Fruit fly (Drosophila melanogaster) whole organism, embryonic: ENCODE measurements around the gene CG14105.

Experiments
- ATbp ChIP-seq: fragments of 200-800 bp; sonication (Bioruptor generic); optimal IDR thresholded peaks from 2 replicates; lab custom pipeline; 2017; ENCODE audit warnings: missing biosample characterization, mild to moderate bottlenecking, missing genetic modification characterization, missing genetic modification reagents
- CG12659 ChIP-seq: fragments of 200-800 bp; sonication (Bioruptor generic); optimal IDR thresholded peaks from 3 replicates; lab custom pipeline; 2017; ENCODE audit warnings: mild to moderate bottlenecking, missing biosample characterization, missing genetic modification reagents, missing genetic modification characterization
- CG12942 ChIP-seq: fragments of 200-800 bp; sonication (Bioruptor generic); optimal IDR thresholded peaks from 3 replicates; lab custom pipeline; 2016; ENCODE audit warnings: missing biosample characterization, missing genetic modification characterization
- CG15479 ChIP-seq: fragments of 200-800 bp; sonication (Bioruptor generic); optimal IDR thresholded peaks from 3 replicates; lab custom pipeline; 2019; ENCODE audit warnings: missing biosample characterization, mild to moderate bottlenecking, missing genetic modification characterization, moderate library complexity
- CG1603 ChIP-seq: fragments of 200-800 bp; sonication (Bioruptor generic); optimal IDR thresholded peaks from 2 replicates; lab custom pipeline; 2019; ENCODE audit warnings: missing biosample characterization, mild to moderate bottlenecking, missing genetic modification characterization, moderate library complexity
- CG16813 ChIP-seq: fragments of 200-800 bp; sonication (Bioruptor generic); IDR thresholded peaks from 3 replicates; pipeline ENCODE4 v1.3.6; 2022; ENCODE audit warnings: missing biosample characterization, missing genetic modification characterization; ENCODE audit not compliant: partially characterized antibody
- CG16815 ChIP-seq: fragments of 200-800 bp; sonication (Bioruptor generic); optimal IDR thresholded peaks from 3 replicates; lab custom pipeline; 2017; ENCODE audit warnings: missing biosample characterization, mild to moderate bottlenecking, missing genetic modification characterization
- CG17829 ChIP-seq: fragments of 200-800 bp; optimal IDR thresholded peaks from 2 replicates; lab custom pipeline; 2019; ENCODE audit warnings: missing biosample characterization, mild to moderate bottlenecking, missing genetic modification characterization, moderate library complexity
- CG18262 ChIP-seq: fragments of 200-800 bp; optimal IDR thresholded peaks from 3 replicates; lab custom pipeline; 2019; ENCODE audit warnings: missing biosample characterization, mild to moderate bottlenecking, missing genetic modification characterization, moderate library complexity
- CG3407 ChIP-seq: fragments of 200-800 bp; sonication (Bioruptor generic); optimal IDR thresholded peaks from 2 replicates; lab custom pipeline; 2018; ENCODE audit warnings: missing biosample characterization, mild to moderate bottlenecking, missing genetic modification characterization
- CG5180 ChIP-seq: fragments of 200-800 bp; sonication (Bioruptor generic); optimal IDR thresholded peaks from 3 replicates; lab custom pipeline; 2017; ENCODE audit warnings: missing biosample characterization, missing genetic modification characterization, mild to moderate bottlenecking, moderate library complexity, missing genetic modification reagents
- CG8388 ChIP-seq: fragments of 200-800 bp; sonication (Bioruptor generic); optimal IDR thresholded peaks from 2 replicates; lab custom pipeline; 2019; ENCODE audit warnings: missing biosample characterization, mild to moderate bottlenecking, missing genetic modification characterization, moderate library complexity
- Chrac-16 ChIP-seq: fragments of 200-800 bp; sonication (Bioruptor generic); optimal IDR thresholded peaks from 3 replicates; lab custom pipeline; 2016; ENCODE audit warnings: missing biosample characterization, missing genetic modification characterization
- CkIIα-i1 ChIP-seq: fragments of 200-800 bp; sonication (Bioruptor generic); IDR thresholded peaks from 2 replicates; pipeline ENCODE4 v1.3.6; 2022; ENCODE audit warnings: missing biosample characterization, missing genetic modification characterization
- Deaf1 ChIP-seq: fragments of 200-800 bp; optimal IDR thresholded peaks from 3 replicates; lab custom pipeline; 2019; ENCODE audit warnings: missing biosample characterization, mild to moderate bottlenecking, missing genetic modification characterization, moderate library complexity
- Ets65A ChIP-seq: fragments of 200-800 bp; sonication (Bioruptor generic); peaks from one replicate; lab custom pipeline; 2016; ENCODE audit warnings: missing biosample characterization, missing genetic modification characterization
- Jarid2 ChIP-seq: fragments of 200-800 bp; sonication (Bioruptor generic); optimal IDR thresholded peaks from 3 replicates; lab custom pipeline; 2017; ENCODE audit warnings: mild to moderate bottlenecking, missing biosample characterization, missing genetic modification reagents, missing genetic modification characterization
- Max ChIP-seq: fragments of 200-800 bp; sonication (Bioruptor generic); optimal IDR thresholded peaks from 2 replicates; lab custom pipeline; 2016; ENCODE audit warnings: missing biosample characterization, mild to moderate bottlenecking, missing genetic modification characterization
- Med ChIP-seq: fragments of 200-800 bp; sonication (Bioruptor generic); peaks from one replicate; lab custom pipeline; 2016; ENCODE audit warnings: missing biosample characterization, missing genetic modification characterization, mild to moderate bottlenecking, inconsistent platforms, moderate library complexity
- Meics ChIP-seq: fragments of 200-800 bp; sonication (Bioruptor generic); optimal IDR thresholded peaks from 2 replicates; lab custom pipeline; 2017; ENCODE audit warnings: missing biosample characterization, mild to moderate bottlenecking, missing genetic modification characterization
- NFAT ChIP-seq: fragments of 200-800 bp; sonication (Bioruptor generic); IDR thresholded peaks from 2 replicates; pipeline ENCODE4 v1.3.6; 2022; ENCODE audit warnings: missing biosample characterization, missing genetic modification characterization
- Nf-YB ChIP-seq: fragments of 200-800 bp; sonication (Bioruptor generic); optimal IDR thresholded peaks from 3 replicates; lab custom pipeline; 2019; ENCODE audit warnings: missing biosample characterization, mild to moderate bottlenecking, missing genetic modification characterization, moderate library complexity
- Nf-YC ChIP-seq: fragments of 200-800 bp; optimal IDR thresholded peaks from 3 replicates; lab custom pipeline; 2019; ENCODE audit warnings: missing biosample characterization, mild to moderate bottlenecking, missing genetic modification characterization, moderate library complexity
- Sry-δ ChIP-seq: fragments of 200-800 bp; sonication (Bioruptor generic); optimal IDR thresholded peaks from 2 replicates; lab custom pipeline; 2016; ENCODE audit warnings: missing biosample characterization, missing genetic modification characterization
- Trl ChIP-seq, 3 experiments: fragments of >200 bp in 2 of 3; fragments of 200-800 bp in 1 of 3; sonication (Bioruptor generic) in 1 of 3; optimal IDR thresholded peaks; 2 replicates in 1 of 3; 3 replicates in 2 of 3; lab custom pipeline; 2016 to 2017; ENCODE audit warnings: missing biosample characterization in 1 of 3, missing genetic modification characterization in 1 of 3
- al ChIP-seq: fragments of 200-800 bp; sonication (Bioruptor generic); IDR thresholded peaks from 2 replicates; pipeline ENCODE4 v1.3.6; 2022; ENCODE audit warnings: missing biosample characterization, missing genetic modification characterization
- ap ChIP-seq: fragments of 200-800 bp; sonication (Bioruptor generic); IDR thresholded peaks from 2 replicates; pipeline ENCODE4 v1.3.6; 2022; ENCODE audit warnings: missing biosample characterization, missing genetic modification characterization
- az2 ChIP-seq: fragments of 200-800 bp; sonication (Bioruptor generic); optimal IDR thresholded peaks from 3 replicates; lab custom pipeline; 2016; ENCODE audit warnings: missing biosample characterization, missing genetic modification characterization
- btn ChIP-seq: fragments of 200-800 bp; sonication (Bioruptor generic); optimal IDR thresholded peaks from 2 replicates; lab custom pipeline; 2016; ENCODE audit warnings: missing biosample characterization, missing genetic modification characterization
- cg ChIP-seq: fragments of 200-800 bp; sonication (Bioruptor generic); optimal IDR thresholded peaks from 3 replicates; lab custom pipeline; 2019; ENCODE audit warnings: missing biosample characterization, mild to moderate bottlenecking, missing genetic modification characterization, moderate library complexity
- croc ChIP-seq: fragments of 200-800 bp; sonication (Bioruptor generic); conservative IDR thresholded peaks from 3 replicates; pipeline ENCODE4 v1.3.6; 2022; ENCODE audit warnings: missing biosample characterization, missing genetic modification characterization
- crp ChIP-seq, 2 experiments: fragments of 200-800 bp; sonication (Bioruptor generic); optimal IDR thresholded peaks; 2 replicates in 1 of 2; 3 replicates in 1 of 2; lab custom pipeline; 2017; ENCODE audit warnings: missing biosample characterization in 2 of 2, missing genetic modification characterization in 2 of 2, mild to moderate bottlenecking in 1 of 2, moderate library complexity in 1 of 2
- fd64A ChIP-seq: fragments of 200-800 bp; sonication (Bioruptor generic); optimal IDR thresholded peaks from 3 replicates; lab custom pipeline; 2018; ENCODE audit warnings: missing biosample characterization, mild to moderate bottlenecking, missing genetic modification characterization
- grn ChIP-seq: fragments of 200-800 bp; sonication (Bioruptor generic); optimal IDR thresholded peaks from 3 replicates; lab custom pipeline; 2017; ENCODE audit warnings: missing biosample characterization, missing genetic modification characterization
- jigr1 ChIP-seq: fragments of 200-800 bp; sonication (Bioruptor generic); IDR thresholded peaks from 3 replicates; pipeline ENCODE4 v1.3.6; 2022; ENCODE audit warnings: missing biosample characterization, missing genetic modification characterization
- kni ChIP-seq: fragments of 200-800 bp; sonication (Bioruptor generic); optimal IDR thresholded peaks from 3 replicates; lab custom pipeline; 2017; ENCODE audit warnings: mild to moderate bottlenecking, missing biosample characterization, missing genetic modification reagents, missing genetic modification characterization
- nerfin-2 ChIP-seq: fragments of 200-800 bp; sonication (Bioruptor generic); IDR thresholded peaks from 2 replicates; pipeline ENCODE4 v1.3.6; 2022; ENCODE audit warnings: missing biosample characterization, missing genetic modification characterization; ENCODE audit not compliant: partially characterized antibody
- nom ChIP-seq: fragments of 200-800 bp; sonication (Bioruptor generic); optimal IDR thresholded peaks from 2 replicates; lab custom pipeline; 2017; ENCODE audit warnings: missing biosample characterization, missing genetic modification characterization, mild to moderate bottlenecking, moderate library complexity, missing genetic modification reagents
- sens ChIP-seq: fragments of 200-800 bp; sonication (Bioruptor generic); peaks from one replicate; lab custom pipeline; 2016; ENCODE audit warnings: missing biosample characterization, missing genetic modification characterization
- seq ChIP-seq: fragments of 200-800 bp; sonication (Bioruptor generic); IDR thresholded peaks from 2 replicates; pipeline ENCODE4 v1.3.6; 2022; ENCODE audit warnings: missing biosample characterization, missing genetic modification characterization
- sqz ChIP-seq: fragments of 200-800 bp; sonication (Bioruptor generic); optimal IDR thresholded peaks from 3 replicates; lab custom pipeline; 2018; ENCODE audit warnings: missing biosample characterization, mild to moderate bottlenecking, missing genetic modification characterization
- tup ChIP-seq: fragments of 200-800 bp; sonication (Bioruptor generic); optimal IDR thresholded peaks from 2 replicates; lab custom pipeline; 2016; ENCODE audit warnings: missing biosample characterization, mild to moderate bottlenecking, missing genetic modification characterization, moderate library complexity
- tx ChIP-seq: fragments of 200-800 bp; sonication (Bioruptor generic); optimal IDR thresholded peaks from 2 replicates; lab custom pipeline; 2016; ENCODE audit warnings: missing biosample characterization, missing genetic modification characterization

Gene CG14105

dm6 chr3L:13400872-13401418 is 25.5 kb downstream of the CG14105 start, which contains the start of gene sens:
sens (minus strand) TSS chr3L:13401125.
- peak; percentile 59 for TF ChIP-seq Deaf1 (tag; lab: Kevin White, UChicago)
- TF ChIP-seq kni (GFP tag; lab: Kevin White, UChicago) = peak; percentile 45
- no peak for TF ChIP-seq ATbp (GFP tag; lab: Kevin White, UChicago)
- no peak for TF ChIP-seq CG16815 (GFP tag; lab: Kevin White, UChicago)
- TF ChIP-seq cg (GFP tag; lab: Kevin White, UChicago) = peak; percentile 82
- no peak for TF ChIP-seq CG16813 (GFP tag; lab: Robert Waterston, UW)
- no peak for TF ChIP-seq Chrac-16 (GFP tag; lab: Kevin White, UChicago)
- peak; percentile 93 for TF ChIP-seq sens
- TF ChIP-seq CG5180 (GFP tag; lab: Kevin White, UChicago) = peak; percentile 7
- no peak for TF ChIP-seq al (GFP tag; lab: Robert Waterston, UW)
- TF ChIP-seq CG17829 = peak; percentile 64
- peak; percentile 92 for TF ChIP-seq Nf-YB (GFP tag; lab: Kevin White, UChicago)
- TF ChIP-seq tup (GFP tag; lab: Kevin White, UChicago) = no peak
- TF ChIP-seq nom (GFP tag; lab: Kevin White, UChicago) = peak; percentile 35
- peak in 1 of 2 experiments; percentile 11 for TF ChIP-seq Trl (optimal IDR thresholded peaks at IDR 0.05; lab: Kevin White, UChicago)
- TF ChIP-seq Trl (GFP tag; optimal IDR thresholded peaks at IDR 0.05; lab: Kevin White, UChicago) = no peak
- TF ChIP-seq az2 = no peak
- peak; percentile 49 for TF ChIP-seq CG8388 (GFP tag; lab: Kevin White, UChicago)
- TF ChIP-seq Jarid2 (GFP tag; lab: Kevin White, UChicago) = peak; percentile 81
- TF ChIP-seq seq (GFP tag; lab: Robert Waterston, UW) = no peak
- no peak for TF ChIP-seq CG15479 (GFP tag; lab: Kevin White, UChicago)
- TF ChIP-seq sqz (GFP tag; lab: Kevin White, UChicago) = peak; percentile 65
- no peak for TF ChIP-seq CG12659 (GFP tag; lab: Kevin White, UChicago)
- peak; percentile 87 for TF ChIP-seq Nf-YC (tag; lab: Kevin White, UChicago)
- TF ChIP-seq, all 482 proteins: peak for 13

DNA sequence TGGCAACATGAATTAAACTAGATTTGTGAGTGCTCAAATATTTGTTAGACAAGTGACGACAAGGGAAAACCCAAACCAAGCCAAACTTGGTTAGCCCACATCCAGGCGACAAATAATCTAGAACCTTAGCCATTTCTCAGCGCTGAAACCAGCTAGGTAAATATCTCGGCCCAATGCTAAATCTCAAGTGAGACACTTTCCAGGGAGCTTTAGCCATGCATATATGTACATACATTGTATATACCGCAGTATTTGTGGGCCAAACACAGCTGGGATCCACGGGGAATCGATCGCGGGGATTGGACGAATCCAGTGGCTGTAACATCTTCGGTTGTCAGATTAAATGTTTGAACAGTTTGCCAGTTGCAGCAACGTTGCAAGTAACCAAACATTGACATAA is 28.8 kb downstream of the CG14105 start:
- no peak for TF ChIP-seq crp (GFP tag; optimal IDR thresholded peaks at IDR 0.05; lab: Kevin White, UChicago)
- no peak for TF ChIP-seq CkIIα-i1 (GFP tag; lab: Robert Waterston, UW)
- no peak for TF ChIP-seq CG18262
- TF ChIP-seq NFAT (GFP tag; lab: Robert Waterston, UW) = no peak
- no peak for TF ChIP-seq Trl (optimal IDR thresholded peaks at IDR 0.05; lab: Kevin White, UChicago)
- no peak for TF ChIP-seq Trl (GFP tag; optimal IDR thresholded peaks at IDR 0.05; lab: Kevin White, UChicago)
- peak; percentile 26 for TF ChIP-seq ATbp (GFP tag; lab: Kevin White, UChicago)
- no peak for TF ChIP-seq CG12942
- no peak for TF ChIP-seq croc
- peak; percentile 31 for TF ChIP-seq Med
- TF ChIP-seq Sry-δ = no peak
- no peak for TF ChIP-seq jigr1 (GFP tag; lab: Robert Waterston, UW)
- TF ChIP-seq fd64A (GFP tag; lab: Kevin White, UChicago) = peak; percentile 13
- TF ChIP-seq nerfin-2 (GFP tag; lab: Robert Waterston, UW) = no peak
- peak; percentile 35 for TF ChIP-seq Ets65A (GFP tag; lab: Kevin White, UChicago)
- TF ChIP-seq CG1603 = peak; percentile 25
- TF ChIP-seq sens = peak; percentile 91
- TF ChIP-seq Meics = peak; percentile 19
- no peak for TF ChIP-seq ap (GFP tag; lab: Robert Waterston, UW)
- TF ChIP-seq Max (GFP tag; lab: Kevin White, UChicago) = no peak
- no peak for TF ChIP-seq tx
- TF ChIP-seq CG3407 = no peak
- no peak for TF ChIP-seq btn (GFP tag; lab: Kevin White, UChicago)
- TF ChIP-seq grn (GFP tag; lab: Kevin White, UChicago) = no peak
- TF ChIP-seq nom (GFP tag; lab: Kevin White, UChicago) = no peak
